Worm (Caenorhabditis elegans) whole organism, L4/young adult: ENCODE measurements around the gene C36C5.12.

Experiments
- W03F9.2 ChIP-seq: fragments of 150-350 bp; optimal IDR thresholded peaks from 2 replicates; lab custom pipeline; 2014; ENCODE audit warnings: missing biosample characterization, missing genetic modification characterization
- dao-5 ChIP-seq: sonication (generic microtip); optimal IDR thresholded peaks from 2 replicates; lab custom pipeline; 2016; ENCODE audit warnings: missing genotype, missing genetic modification characterization, moderate library complexity, missing compliant biosample characterization
- him-1 ChIP-seq: sonication (generic microtip); optimal IDR thresholded peaks from 2 replicates; lab custom pipeline; 2016; ENCODE audit warnings: missing genotype, missing genetic modification reagents, missing genetic modification characterization, missing compliant biosample characterization

- TF ChIP-seq W03F9.2 (no peak), him-1 (no peak), dao-5 (tag; lab: Kevin White, UChicago) (no peak)
These were observed 12.5 kb upstream of the C36C5.12 start for ce11 chrV:3171625-3172024.
